Fruit fly (Drosophila melanogaster): ENCODE results near the gene cm.

The cm gene

DNA sequence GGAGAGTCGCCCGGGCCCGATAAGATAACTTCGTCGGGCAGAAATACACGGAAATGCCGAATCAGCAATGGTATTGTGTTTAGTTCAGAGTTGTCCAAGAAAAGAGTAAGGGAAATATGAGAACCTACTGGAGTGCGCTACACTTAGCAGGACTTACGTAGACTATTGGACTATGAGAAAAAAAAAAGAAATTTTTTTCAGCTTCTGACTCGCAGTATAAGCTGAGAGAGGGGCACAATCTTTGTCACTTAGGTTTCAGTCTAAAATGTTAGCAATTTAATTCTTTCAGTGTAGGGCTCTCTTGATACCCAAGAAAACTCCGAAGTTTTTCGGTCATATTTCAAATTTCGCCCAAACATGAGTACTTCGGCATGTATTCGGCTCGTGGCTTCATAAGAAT lies 17.2 kb downstream of the cm start (continued):
- peak; percentile 78 for TF ChIP-seq CG17359 (tag; optimal IDR thresholded peaks at IDR 0.05)
- TF ChIP-seq Oaz (GFP tag; IDR thresholded peaks at IDR 0.05): peak; percentile 69
- no peak for TF ChIP-seq Dp (GFP tag; optimal IDR thresholded peaks at IDR 0.05)
- TF ChIP-seq tna (GFP tag; IDR thresholded peaks at IDR 0.05; ENCODE audit: partially characterized antibody): no peak
- peak; percentile 39 for TF ChIP-seq CG4617 (GFP tag; optimal IDR thresholded peaks at IDR 0.05; ENCODE audit: borderline replicate concordance)
- peak; percentile 57 for TF ChIP-seq CG1233 (GFP tag; optimal IDR thresholded peaks at IDR 0.05)
- no peak for TF ChIP-seq CG1832 (GFP tag; optimal IDR thresholded peaks at IDR 0.05)
- TF ChIP-seq pho (GFP tag; optimal IDR thresholded peaks at IDR 0.05): peak; percentile 65
- peak; percentile 66 for TF ChIP-seq CG7372 (GFP tag; IDR thresholded peaks at IDR 0.05)
- TF ChIP-seq Jarid2 (GFP tag; optimal IDR thresholded peaks at IDR 0.05): no peak
- peak; percentile 60 for TF ChIP-seq tio (GFP tag; optimal IDR thresholded peaks at IDR 0.05)
- TF ChIP-seq CG17912 (GFP tag; optimal IDR thresholded peaks at IDR 0.05): no peak
- no peak for TF ChIP-seq ato (GFP tag; IDR thresholded peaks at IDR 0.05; ENCODE audit: partially characterized antibody)
- no peak for TF ChIP-seq CG14860 (GFP tag; IDR thresholded peaks at IDR 0.05; ENCODE audit: partially characterized antibody)
- no peak for TF ChIP-seq toy (GFP tag; IDR thresholded peaks at IDR 0.05)
- peak; percentile 81 for TF ChIP-seq CG18599 (GFP tag; optimal IDR thresholded peaks at IDR 0.05)
- TF ChIP-seq CG10209 (GFP tag; optimal IDR thresholded peaks at IDR 0.05): peak; percentile 70
- peak; percentile 44 for TF ChIP-seq CG13894 (tag; optimal IDR thresholded peaks at IDR 0.05)
- TF ChIP-seq Lpt (GFP tag; optimal IDR thresholded peaks at IDR 0.05): no peak
- TF ChIP-seq fd96Cb (tag; optimal IDR thresholded peaks at IDR 0.05): peak; percentile 65
- peak; percentile 26 for TF ChIP-seq CG12236 (GFP tag; optimal IDR thresholded peaks at IDR 0.05)
- no peak for TF ChIP-seq nom (GFP tag; optimal IDR thresholded peaks at IDR 0.05)
- TF ChIP-seq CG10147 (GFP tag; optimal IDR thresholded peaks at IDR 0.05): peak; percentile 42
- TF ChIP-seq Dfd (GFP tag; optimal IDR thresholded peaks at IDR 0.05): no peak
- peak; percentile 81; the same call in 2 of the 3 replicates for TF ChIP-seq CG11456 (GFP tag; IDR thresholded peaks at IDR 0.05)
- peak; percentile 62; the same call in 2 of the 3 replicates for TF ChIP-seq CG6175 (GFP tag; IDR thresholded peaks at IDR 0.05)
- TF ChIP-seq CG10543 (GFP tag; optimal IDR thresholded peaks at IDR 0.05): peak; percentile 67
- peak; percentile 92 for TF ChIP-seq sens (GFP tag)
- TF ChIP-seq prd (optimal IDR thresholded peaks at IDR 0.05): no peak
- TF ChIP-seq prd (GFP tag; IDR thresholded peaks at IDR 0.05): peak; percentile 90
- TF ChIP-seq hkb (optimal IDR thresholded peaks at IDR 0.05): no peak
- peak; percentile 88 for TF ChIP-seq hkb (GFP tag; IDR thresholded peaks at IDR 0.05)
- peak; percentile 56 for TF ChIP-seq CG17568 (GFP tag; optimal IDR thresholded peaks at IDR 0.05)
- peak; percentile 77 for TF ChIP-seq GATAe (GFP tag; conservative IDR thresholded peaks at IDR 0.05)
- TF ChIP-seq CG9215 (GFP tag; IDR thresholded peaks at IDR 0.05): peak; percentile 72
- TF ChIP-seq gfzf (GFP tag; optimal IDR thresholded peaks at IDR 0.05): no peak
- TF ChIP-seq Bgb (GFP tag; IDR thresholded peaks at IDR 0.05; ENCODE audit: partially characterized antibody): no peak
- TF ChIP-seq inv (GFP tag; IDR thresholded peaks at IDR 0.05; ENCODE audit: partially characterized antibody): no peak
- peak; percentile 92 for TF ChIP-seq row (GFP tag; IDR thresholded peaks at IDR 0.05)
- peak; percentile 38 for TF ChIP-seq jing (GFP tag; optimal IDR thresholded peaks at IDR 0.05)
- TF ChIP-seq CG2129 (GFP tag; IDR thresholded peaks at IDR 0.05; ENCODE audit: partially characterized antibody): no peak
- peak; percentile 50 for TF ChIP-seq Fer1 (GFP tag; optimal IDR thresholded peaks at IDR 0.05)
- TF ChIP-seq en (GFP tag; optimal IDR thresholded peaks at IDR 0.05): peak; percentile 48
- no peak for TF ChIP-seq Hr78 (GFP tag; optimal IDR thresholded peaks at IDR 0.05)
- TF ChIP-seq Elba2 (GFP tag; optimal IDR thresholded peaks at IDR 0.05): no peak
- no peak for TF ChIP-seq CG16779 (GFP tag; IDR thresholded peaks at IDR 0.05)
- TF ChIP-seq CG2116 (GFP tag; optimal IDR thresholded peaks at IDR 0.05): peak; percentile 13
- peak; percentile 74 for TF ChIP-seq Nf-YA (GFP tag; IDR thresholded peaks at IDR 0.05)
- TF ChIP-seq eyg (GFP tag; optimal IDR thresholded peaks at IDR 0.05): peak; percentile 47
- TF ChIP-seq jumu (GFP tag; optimal IDR thresholded peaks at IDR 0.05): peak; percentile 56
- TF ChIP-seq CG3995 (GFP tag; optimal IDR thresholded peaks at IDR 0.05): peak; percentile 34
